Fruit fly (Drosophila melanogaster) whole organism, embryonic: ENCODE measurements around the gene CG17264.

Experiments used
- CG10462 ChIP-seq: fragments of 200-800 bp; sonication (Bioruptor generic); optimal IDR thresholded peaks from 2 replicates; lab custom pipeline; 2016; ENCODE audit warnings: missing biosample characterization, missing genetic modification characterization
- CG11398 ChIP-seq: fragments of 200-800 bp; sonication (Bioruptor generic); optimal IDR thresholded peaks from 2 replicates; lab custom pipeline; 2016; ENCODE audit warnings: missing biosample characterization, missing genetic modification characterization
- CG11504 ChIP-seq: fragments of 200-800 bp; sonication (Bioruptor generic); optimal IDR thresholded peaks from 3 replicates; lab custom pipeline; 2019; ENCODE audit warnings: missing biosample characterization, mild to moderate bottlenecking, missing genetic modification characterization, moderate library complexity
- CG11560 ChIP-seq: fragments of 200-800 bp; sonication (Bioruptor generic); IDR thresholded peaks from 3 replicates; pipeline ENCODE4 v1.3.6; 2022; ENCODE audit warnings: missing biosample characterization, missing genetic modification characterization
- CG17802 ChIP-seq: fragments of 200-800 bp; sonication (Bioruptor generic); optimal IDR thresholded peaks from 2 replicates; lab custom pipeline; 2018; ENCODE audit warnings: missing biosample characterization, mild to moderate bottlenecking, missing genetic modification characterization, moderate library complexity
- CG18599 ChIP-seq: fragments of 200-800 bp; sonication (Bioruptor generic); optimal IDR thresholded peaks from 3 replicates; lab custom pipeline; 2017; ENCODE audit warnings: missing biosample characterization, missing genetic modification characterization, mild to moderate bottlenecking, moderate library complexity, missing genetic modification reagents
- CG2199 ChIP-seq: fragments of 200-800 bp; sonication (Bioruptor generic); IDR thresholded peaks from 3 replicates; pipeline ENCODE4 v1.3.6; 2022; ENCODE audit warnings: missing biosample characterization, missing genetic modification characterization
- CG30431 ChIP-seq: fragments of 200-800 bp; sonication (Bioruptor generic); optimal IDR thresholded peaks from 2 replicates; lab custom pipeline; 2017; ENCODE audit warnings: missing biosample characterization, missing genetic modification characterization
- CG34224 ChIP-seq: fragments of 200-800 bp; sonication (Bioruptor generic); IDR thresholded peaks from 3 replicates; pipeline ENCODE4 v1.3.6; 2022; ENCODE audit warnings: missing biosample characterization, missing genetic modification characterization; ENCODE audit not compliant: partially characterized antibody
- CG6654 ChIP-seq: fragments of 200-800 bp; sonication (Bioruptor generic); optimal IDR thresholded peaks from 2 replicates; lab custom pipeline; 2017; ENCODE audit warnings: missing biosample characterization, mild to moderate bottlenecking, missing genetic modification characterization
- CG7786 ChIP-seq: fragments of 200-800 bp; sonication (Bioruptor generic); optimal IDR thresholded peaks from 2 replicates; lab custom pipeline; 2016; ENCODE audit warnings: missing biosample characterization, missing genetic modification characterization
- CG7928 ChIP-seq: fragments of 200-800 bp; sonication (Bioruptor generic); optimal IDR thresholded peaks from 2 replicates; lab custom pipeline; 2017; ENCODE audit warnings: missing biosample characterization, mild to moderate bottlenecking, missing genetic modification characterization
- CG8290 ChIP-seq, 3 experiments: fragments of 200-800 bp; sonication (Bioruptor generic); optimal IDR thresholded peaks; 2 replicates each; lab custom pipeline; 2016 to 2019; ENCODE audit warnings: missing biosample characterization in 3 of 3, missing genetic modification characterization in 3 of 3, mild to moderate bottlenecking in 2 of 3, moderate library complexity in 1 of 3
- D19A ChIP-seq: fragments of 200-800 bp; optimal IDR thresholded peaks from 3 replicates; lab custom pipeline; 2019; ENCODE audit warnings: missing biosample characterization, mild to moderate bottlenecking, missing genetic modification characterization, moderate library complexity
- Dek ChIP-seq: fragments of 200-800 bp; sonication (Bioruptor generic); optimal IDR thresholded peaks from 3 replicates; lab custom pipeline; 2019; ENCODE audit warnings: missing biosample characterization, mild to moderate bottlenecking, missing genetic modification characterization, moderate library complexity
- HLHmδ ChIP-seq: fragments of 200-800 bp; sonication (Bioruptor generic); optimal IDR thresholded peaks from 2 replicates; lab custom pipeline; 2018; ENCODE audit warnings: missing biosample characterization, mild to moderate bottlenecking, missing genetic modification characterization, moderate library complexity
- MBD-R2 ChIP-seq: fragments of 200-800 bp; sonication (Bioruptor generic); IDR thresholded peaks from 2 replicates; pipeline ENCODE4 v1.3.6; 2022; ENCODE audit warnings: missing biosample characterization, missing genetic modification characterization
- Max ChIP-seq: fragments of 200-800 bp; sonication (Bioruptor generic); optimal IDR thresholded peaks from 2 replicates; lab custom pipeline; 2016; ENCODE audit warnings: missing biosample characterization, mild to moderate bottlenecking, missing genetic modification characterization
- Nf-YA ChIP-seq: fragments of 200-800 bp; sonication (Bioruptor generic); IDR thresholded peaks from 2 replicates; pipeline ENCODE4 v1.3.6; 2022; ENCODE audit warnings: missing biosample characterization, missing genetic modification characterization
- Opbp ChIP-seq: fragments of 200-800 bp; sonication (Bioruptor generic); IDR thresholded peaks from 3 replicates; pipeline ENCODE4 v1.3.6; 2022; ENCODE audit warnings: missing biosample characterization, missing genetic modification characterization; ENCODE audit not compliant: partially characterized antibody
- Six4 ChIP-seq: fragments of 200-800 bp; sonication (Bioruptor generic); optimal IDR thresholded peaks from 2 replicates; lab custom pipeline; 2016; ENCODE audit warnings: missing biosample characterization, missing genetic modification characterization
- Sox102F ChIP-seq: fragments of 200-800 bp; sonication (Bioruptor generic); optimal IDR thresholded peaks from 2 replicates; lab custom pipeline; 2018; ENCODE audit warnings: missing biosample characterization, mild to moderate bottlenecking, missing genetic modification characterization, moderate library complexity
- Spps ChIP-seq: fragments of 200-800 bp; sonication (Bioruptor generic); optimal IDR thresholded peaks from 2 replicates; lab custom pipeline; 2018; ENCODE audit warnings: missing biosample characterization, mild to moderate bottlenecking, missing genetic modification characterization
- abd-A ChIP-seq: fragments of 200-800 bp; sonication (Bioruptor generic); optimal IDR thresholded peaks from 3 replicates; lab custom pipeline; 2019; ENCODE audit warnings: missing biosample characterization, mild to moderate bottlenecking, missing genetic modification characterization, moderate library complexity
- al ChIP-seq: fragments of 200-800 bp; sonication (Bioruptor generic); IDR thresholded peaks from 2 replicates; pipeline ENCODE4 v1.3.6; 2022; ENCODE audit warnings: missing biosample characterization, missing genetic modification characterization
- ap ChIP-seq: fragments of 200-800 bp; sonication (Bioruptor generic); IDR thresholded peaks from 2 replicates; pipeline ENCODE4 v1.3.6; 2022; ENCODE audit warnings: missing biosample characterization, missing genetic modification characterization
- ash1 ChIP-seq: fragments of 200-800 bp; sonication (Bioruptor generic); optimal IDR thresholded peaks from 2 replicates; lab custom pipeline; 2018; ENCODE audit warnings: missing biosample characterization, mild to moderate bottlenecking, missing genetic modification characterization
- az2 ChIP-seq: fragments of 200-800 bp; sonication (Bioruptor generic); optimal IDR thresholded peaks from 3 replicates; lab custom pipeline; 2016; ENCODE audit warnings: missing biosample characterization, missing genetic modification characterization
- bcd ChIP-seq: fragments of 200-800 bp; sonication (Bioruptor generic); optimal IDR thresholded peaks from 2 replicates; lab custom pipeline; 2017; ENCODE audit warnings: missing biosample characterization, mild to moderate bottlenecking, missing genetic modification characterization
- bowl ChIP-seq: fragments of 200-800 bp; sonication (Bioruptor generic); IDR thresholded peaks from 2 replicates; pipeline ENCODE4 v1.3.6; 2022; ENCODE audit warnings: missing biosample characterization, missing genetic modification characterization
- chinmo ChIP-seq: fragments of 200-800 bp; sonication (Bioruptor generic); IDR thresholded peaks from 4 replicates; pipeline ENCODE4 v1.3.6; 2022; ENCODE audit warnings: missing biosample characterization, missing genetic modification characterization; ENCODE audit not compliant: partially characterized antibody
- crp ChIP-seq, 2 experiments: fragments of 200-800 bp; sonication (Bioruptor generic); optimal IDR thresholded peaks; 2 replicates in 1 of 2; 3 replicates in 1 of 2; lab custom pipeline; 2017; ENCODE audit warnings: missing biosample characterization in 2 of 2, missing genetic modification characterization in 2 of 2, mild to moderate bottlenecking in 1 of 2, moderate library complexity in 1 of 2
- cwo ChIP-seq: fragments of 200-800 bp; sonication (Bioruptor generic); optimal IDR thresholded peaks from 3 replicates; lab custom pipeline; 2017; ENCODE audit warnings: missing biosample characterization, missing genetic modification characterization, mild to moderate bottlenecking, moderate library complexity, missing genetic modification reagents
- ewg ChIP-seq: fragments of 200-800 bp; sonication (Bioruptor generic); optimal IDR thresholded peaks from 3 replicates; lab custom pipeline; 2017; ENCODE audit warnings: mild to moderate bottlenecking, missing biosample characterization, missing genetic modification reagents, missing genetic modification characterization
- ftz-f1 ChIP-seq: fragments of 200-800 bp; sonication (Bioruptor generic); optimal IDR thresholded peaks from 2 replicates; lab custom pipeline; 2016; ENCODE audit warnings: missing biosample characterization, missing genetic modification characterization
- gro ChIP-seq: fragments of 200-800 bp; sonication (Bioruptor generic); optimal IDR thresholded peaks from 2 replicates; lab custom pipeline; 2016; ENCODE audit warnings: missing biosample characterization, missing genetic modification characterization
- her ChIP-seq: fragments of 200-800 bp; sonication (Bioruptor generic); optimal IDR thresholded peaks from 2 replicates; lab custom pipeline; 2016; ENCODE audit warnings: missing biosample characterization, missing genetic modification characterization
- luna ChIP-seq: fragments of 200-800 bp; sonication (Bioruptor generic); optimal IDR thresholded peaks from 2 replicates; lab custom pipeline; 2016; ENCODE audit warnings: missing biosample characterization, missing genetic modification characterization
- maf-S ChIP-seq: fragments of 200-800 bp; sonication (Bioruptor generic); optimal IDR thresholded peaks from 2 replicates; lab custom pipeline; 2016; ENCODE audit warnings: missing biosample characterization, missing genetic modification characterization
- nmo ChIP-seq: fragments of 200-800 bp; sonication (Bioruptor generic); optimal IDR thresholded peaks from 2 replicates; lab custom pipeline; 2018; ENCODE audit warnings: missing biosample characterization, mild to moderate bottlenecking, missing genetic modification characterization, moderate library complexity
- onecut ChIP-seq: fragments of 200-800 bp; sonication (Bioruptor generic); IDR thresholded peaks from 2 replicates; pipeline ENCODE4 v1.3.6; 2022; ENCODE audit warnings: missing biosample characterization, missing genetic modification characterization
- prd ChIP-seq, 3 experiments: fragments of >200 bp in 2 of 3; fragments of 200-800 bp in 1 of 3; sonication (Bioruptor generic) in 1 of 3; optimal IDR thresholded peaks in 2 of 3; IDR thresholded peaks in 1 of 3; 2 replicates in 2 of 3; 3 replicates in 1 of 3; pipeline versions ENCODE4 v1.3.6 to Lab custom; 2017 to 2022; ENCODE audit warnings: missing biosample characterization in 1 of 3, missing genetic modification characterization in 1 of 3
- ro ChIP-seq: fragments of 200-800 bp; sonication (Bioruptor generic); IDR thresholded peaks from 2 replicates; pipeline ENCODE4 v1.3.6; 2022; ENCODE audit warnings: missing biosample characterization, missing genetic modification characterization
- row ChIP-seq: fragments of 200-800 bp; sonication (Bioruptor generic); IDR thresholded peaks from 3 replicates; pipeline ENCODE4 v1.3.6; 2022; ENCODE audit warnings: missing biosample characterization, missing genetic modification characterization
- salm ChIP-seq: fragments of 200-800 bp; sonication (Bioruptor generic); optimal IDR thresholded peaks from 2 replicates; lab custom pipeline; 2018; ENCODE audit warnings: missing biosample characterization, mild to moderate bottlenecking, missing genetic modification characterization
- sima ChIP-seq: fragments of 200-800 bp; sonication (Bioruptor generic); optimal IDR thresholded peaks from 2 replicates; lab custom pipeline; 2016; ENCODE audit warnings: missing biosample characterization, missing genetic modification characterization
- sug ChIP-seq: fragments of 200-800 bp; optimal IDR thresholded peaks from 2 replicates; lab custom pipeline; 2019; ENCODE audit warnings: missing biosample characterization, mild to moderate bottlenecking, missing genetic modification characterization, moderate library complexity
- toy ChIP-seq: fragments of 200-800 bp; sonication (Bioruptor generic); IDR thresholded peaks from 2 replicates; pipeline ENCODE4 v1.3.6; 2022; ENCODE audit warnings: missing biosample characterization, missing genetic modification characterization
- zf30C ChIP-seq: fragments of 200-800 bp; sonication (Bioruptor generic); optimal IDR thresholded peaks from 3 replicates; lab custom pipeline; 2018; ENCODE audit warnings: missing biosample characterization, mild to moderate bottlenecking, missing genetic modification characterization

CG17264 gene

dm6 chr2L:2972439-2972936 is 45.8 kb upstream of the CG17264 start, which contains the start of the genes Rrp1 and gammaTub23C (continued):
- TF ChIP-seq Nf-YA (no peak), zf30C (GFP tag; lab: Kevin White, UChicago) (no peak), salm (tag; lab: Kevin White, UChicago) (peak; percentile 61), row (GFP tag; lab: Robert Waterston, UW) (peak; percentile 93), CG8290 (GFP tag; optimal IDR thresholded peaks at IDR 0.05; lab: Kevin White, UChicago) (peak; percentile 82), CG8290 (tag; optimal IDR thresholded peaks at IDR 0.05; lab: Kevin White, UChicago) (peak in 1 of 2 experiments; percentile 60), abd-A (tag; lab: Kevin White, UChicago) (no peak), onecut (peak; percentile 62), nmo (peak; percentile 97), az2 (GFP tag; lab: Kevin White, UChicago) (peak; percentile 93), Spps (peak; percentile 70), gro (GFP tag; lab: Kevin White, UChicago) (peak; percentile 50), HLHmδ (no peak), sima (GFP tag; lab: Kevin White, UChicago) (no peak), bcd (peak; percentile 93), ash1 (no peak), prd (optimal IDR thresholded peaks at IDR 0.05; lab: Kevin White, UChicago) (no peak), prd (GFP tag; IDR thresholded peaks at IDR 0.05; lab: Robert Waterston, UW) (peak; percentile 93), ftz-f1 (GFP tag; lab: Kevin White, UChicago) (peak; percentile 40), CG18599 (GFP tag; lab: Kevin White, UChicago) (peak; percentile 92), cwo (peak; percentile 79), luna (no peak), CG11398 (GFP tag; lab: Kevin White, UChicago) (no peak), CG30431 (peak; percentile 88), Six4 (GFP tag; lab: Kevin White, UChicago) (peak; percentile 87), al (GFP tag; lab: Robert Waterston, UW) (peak; percentile 87), CG2199 (no peak), CG7928 (peak; percentile 68), crp (GFP tag; optimal IDR thresholded peaks at IDR 0.05; lab: Kevin White, UChicago) (peak in 1 of 2 experiments; percentile 63), bowl (GFP tag; lab: Robert Waterston, UW) (no peak), CG17802 (tag; lab: Kevin White, UChicago) (peak; percentile 46), her (peak; percentile 14), D19A (tag; lab: Kevin White, UChicago) (peak; percentile 83), CG7786 (GFP tag; lab: Kevin White, UChicago) (peak; percentile 63), maf-S (GFP tag; lab: Kevin White, UChicago) (peak; percentile 63), CG11560 (peak; percentile 76), Sox102F (GFP tag; lab: Kevin White, UChicago) (peak; percentile 87), Dek (peak; percentile 85), MBD-R2 (GFP tag; lab: Robert Waterston, UW) (peak; percentile 76), CG10462 (GFP tag; lab: Kevin White, UChicago) (peak; percentile 82), ro (GFP tag; lab: Robert Waterston, UW) (peak; percentile 64; the same call in 1 of the 2 replicates), sug (peak; percentile 91), chinmo (no peak), Opbp (GFP tag; lab: Robert Waterston, UW) (0 out of 3 replicates have a peak, but pooled peaks have one; percentile 16), ap (GFP tag; lab: Robert Waterston, UW) (peak; percentile 47; the same call in 1 of the 2 replicates), CG11504 (tag; lab: Kevin White, UChicago) (peak; percentile 91), CG6654 (peak; percentile 80), CG34224 (GFP tag; lab: Robert Waterston, UW) (no peak), toy (GFP tag; lab: Robert Waterston, UW) (0 out of 2 replicates have a peak, but pooled peaks have one; percentile 17), Max (peak; percentile 92), ewg (GFP tag; lab: Kevin White, UChicago) (peak; percentile 85)
